Fruit fly (Drosophila melanogaster): ENCODE data around the gene nis.
A peak's percentile ranks its signal among the peaks of the same experiment; 100 is the strongest.

The nis gene

DNA sequence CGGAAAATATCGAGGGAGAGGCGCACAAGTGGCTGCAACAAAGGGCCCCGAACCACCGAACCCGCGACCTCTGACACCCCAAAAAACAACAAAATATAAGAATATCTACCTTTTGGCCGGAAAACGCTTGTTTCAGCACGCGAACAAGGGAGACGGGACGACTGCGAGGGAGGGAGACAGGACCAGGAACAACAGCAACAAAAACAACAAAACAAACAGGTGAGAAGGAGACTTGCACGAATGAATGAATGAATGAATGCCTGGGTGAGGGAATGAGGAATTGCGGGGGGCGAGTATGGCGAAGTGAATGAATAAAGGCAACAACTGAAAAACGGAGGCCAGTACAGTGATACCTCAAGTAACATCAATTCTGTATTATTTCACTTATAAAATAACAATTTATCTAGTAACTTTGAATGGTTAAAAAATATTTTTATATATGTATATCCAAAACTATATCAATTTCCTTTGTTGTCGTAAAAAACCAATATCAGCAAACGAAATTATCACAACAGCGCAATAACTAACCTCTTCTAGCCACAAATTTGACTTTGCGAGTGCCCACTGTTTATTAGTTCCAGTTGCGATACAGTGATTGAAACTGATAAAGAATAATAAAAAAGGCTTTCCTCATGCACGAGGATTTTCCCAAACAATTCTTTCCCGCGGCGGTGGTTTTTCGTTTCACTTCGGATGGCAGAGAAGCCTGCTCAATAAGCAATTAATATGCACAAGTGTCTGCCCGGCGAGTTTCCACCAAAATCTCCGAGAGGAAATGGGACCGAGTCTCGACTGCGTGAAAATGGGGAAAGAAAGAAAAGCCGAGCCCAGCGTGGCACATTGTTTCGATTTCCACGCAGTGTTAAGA, 30.0 kb downstream of the nis start (continued):
- TF ChIP-seq grn (GFP tag; optimal IDR thresholded peaks at IDR 0.05) (peak; percentile 27), CG9437 (GFP tag; optimal IDR thresholded peaks at IDR 0.05) (no peak), CG13424 (tag; optimal IDR thresholded peaks at IDR 0.05) (peak; percentile 14), D19A (tag; optimal IDR thresholded peaks at IDR 0.05) (peak; percentile 27), CG11085 (GFP tag; IDR thresholded peaks at IDR 0.05) (no peak), dm (GFP tag; optimal IDR thresholded peaks at IDR 0.05) (no peak), CG8281 (tag; optimal IDR thresholded peaks at IDR 0.05) (peak; percentile 99), Doc2 (GFP tag; IDR thresholded peaks at IDR 0.05) (no peak), Xrp1 (GFP tag; IDR thresholded peaks at IDR 0.05) (peak; percentile 59), mirr (GFP tag; optimal IDR thresholded peaks at IDR 0.05) (no peak), chif (GFP tag; optimal IDR thresholded peaks at IDR 0.05) (no peak), Ets65A (GFP tag) (peak; percentile 59), jigr1 (GFP tag; IDR thresholded peaks at IDR 0.05) (no peak), vvl (GFP tag; IDR thresholded peaks at IDR 0.05) (0 out of 2 replicates have a peak, but pooled peaks have one; percentile 28), Camta (GFP tag; optimal IDR thresholded peaks at IDR 0.05) (no peak), stwl (tag; optimal IDR thresholded peaks at IDR 0.05) (no peak), ash1 (GFP tag; optimal IDR thresholded peaks at IDR 0.05) (no peak), pros (GFP tag; optimal IDR thresholded peaks at IDR 0.05) (peak; percentile 7), Nf-YB (GFP tag; optimal IDR thresholded peaks at IDR 0.05) (no peak), CG15269 (tag; optimal IDR thresholded peaks at IDR 0.05) (peak; percentile 4), Side (GFP tag; optimal IDR thresholded peaks at IDR 0.05) (no peak), sqz (GFP tag; optimal IDR thresholded peaks at IDR 0.05) (peak; percentile 51), bsh (GFP tag; optimal IDR thresholded peaks at IDR 0.05) (peak in 1 of 2 experiments; percentile 41), CG31365 (tag; optimal IDR thresholded peaks at IDR 0.05) (no peak), Sox100B (GFP tag; optimal IDR thresholded peaks at IDR 0.05) (peak; percentile 16), CG9727 (GFP tag; optimal IDR thresholded peaks at IDR 0.05) (peak; percentile 56), CG1233 (GFP tag; optimal IDR thresholded peaks at IDR 0.05) (peak; percentile 15), CG12104 (GFP tag; optimal IDR thresholded peaks at IDR 0.05) (no peak), fd96Cb (tag; optimal IDR thresholded peaks at IDR 0.05) (peak; percentile 21), Bdp1 (GFP tag; optimal IDR thresholded peaks at IDR 0.05) (no peak), CG3838 (GFP tag; optimal IDR thresholded peaks at IDR 0.05) (no peak), CG17829 (tag; optimal IDR thresholded peaks at IDR 0.05) (peak; percentile 20), CG10959 (GFP tag; IDR thresholded peaks at IDR 0.05) (no peak), CG31441 (GFP tag; IDR thresholded peaks at IDR 0.05) (peak; percentile 37; the same call in 1 of the 2 replicates), toy (GFP tag; IDR thresholded peaks at IDR 0.05) (0 out of 2 replicates have a peak, but pooled peaks have one; percentile 7), Elba2 (GFP tag; optimal IDR thresholded peaks at IDR 0.05) (no peak), CG16815 (GFP tag; optimal IDR thresholded peaks at IDR 0.05) (peak; percentile 14), CG17361 (GFP tag; IDR thresholded peaks at IDR 0.05) (peak; percentile 48; the same call in 2 of the 3 replicates), CG2199 (GFP tag; IDR thresholded peaks at IDR 0.05) (peak; percentile 97), CG2678 (tag; optimal IDR thresholded peaks at IDR 0.05) (peak; percentile 55), hbn (GFP tag; IDR thresholded peaks at IDR 0.05; ENCODE audit: partially characterized antibody) (no peak), CG1832 (GFP tag; optimal IDR thresholded peaks at IDR 0.05) (peak; percentile 52), Blimp-1 (GFP tag; optimal IDR thresholded peaks at IDR 0.05) (peak; percentile 2), CG18011 (GFP tag; optimal IDR thresholded peaks at IDR 0.05) (no peak), CG11723 (GFP tag; optimal IDR thresholded peaks at IDR 0.05) (no peak), CG7271 (tag; optimal IDR thresholded peaks at IDR 0.05) (no peak), mld (GFP tag; IDR thresholded peaks at IDR 0.05; ENCODE audit: partially characterized antibody) (no peak), CG12391 (tag; optimal IDR thresholded peaks at IDR 0.05) (peak; percentile 40)
